Worm (Caenorhabditis elegans) whole organism, L2 larva: ENCODE data around the gene C33F10.8.

Experiments
- C34F6.9 ChIP-seq: fragments of 150-350 bp; optimal IDR thresholded peaks from 2 replicates; lab custom pipeline; 2014; ENCODE audit warnings: missing biosample characterization, missing genetic modification characterization
- Y55F3AM.14 ChIP-seq: fragments of 200-800 bp; sonication (Bioruptor generic); optimal IDR thresholded peaks from 2 replicates; lab custom pipeline; 2018; ENCODE audit warnings: mild to moderate bottlenecking, missing genetic modification characterization, missing compliant biosample characterization
- ZK546.5 ChIP-seq: sonication (generic microtip); optimal IDR thresholded peaks from 2 replicates; lab custom pipeline; 2017; ENCODE audit warnings: missing biosample characterization, missing genetic modification characterization
- alr-1 ChIP-seq: fragments of 150-350 bp; optimal IDR thresholded peaks from 2 replicates; lab custom pipeline; 2014; ENCODE audit warnings: missing biosample characterization, missing genetic modification characterization
- aly-2 ChIP-seq: fragments of 150-350 bp; optimal IDR thresholded peaks from 2 replicates; lab custom pipeline; 2014; ENCODE audit warnings: missing biosample characterization, missing genetic modification characterization
- blmp-1 ChIP-seq: sonication (generic microtip); optimal IDR thresholded peaks from 2 replicates; lab custom pipeline; 2017; ENCODE audit warnings: missing genetic modification characterization, mild to moderate bottlenecking, missing compliant biosample characterization, antibody characterized with exemption, moderate library complexity; ENCODE audit not compliant: insufficient read depth
- ceh-16 ChIP-seq: fragments of 150-350 bp; optimal IDR thresholded peaks from 2 replicates; lab custom pipeline; 2014; ENCODE audit warnings: missing biosample characterization, missing genetic modification characterization
- ceh-82 ChIP-seq: fragments of 150-350 bp; optimal IDR thresholded peaks from 2 replicates; lab custom pipeline; 2014; ENCODE audit warnings: missing biosample characterization, missing genetic modification characterization
- crh-2 ChIP-seq: sonication (generic microtip); optimal IDR thresholded peaks from 2 replicates; lab custom pipeline; 2017; ENCODE audit warnings: missing biosample characterization, missing genetic modification characterization
- dmd-4 ChIP-seq: sonication (generic microtip); optimal IDR thresholded peaks from 2 replicates; lab custom pipeline; 2017; ENCODE audit warnings: missing biosample characterization, missing genetic modification characterization
- egl-27 ChIP-seq: sonication (generic microtip); optimal IDR thresholded peaks from 3 replicates; lab custom pipeline; 2017; ENCODE audit warnings: missing biosample characterization, missing genetic modification reagents, missing genetic modification characterization
- fos-1 ChIP-seq: fragments of 150-350 bp; optimal IDR thresholded peaks from 2 replicates; lab custom pipeline; 2014; ENCODE audit warnings: missing biosample characterization, missing genetic modification characterization
- gmeb-1 ChIP-seq: fragments of 150-350 bp; optimal IDR thresholded peaks from 2 replicates; lab custom pipeline; 2014; ENCODE audit warnings: missing biosample characterization, missing genetic modification characterization
- lin-11 ChIP-seq: fragments of 150-350 bp; sonication (generic microtip); optimal IDR thresholded peaks from 2 replicates; lab custom pipeline; 2014; ENCODE audit warnings: missing biosample characterization, missing genetic modification characterization, inconsistent platforms, mixed read lengths
- lin-39 ChIP-seq: fragments of 150-350 bp; optimal IDR thresholded peaks from 2 replicates; lab custom pipeline; 2014; ENCODE audit warnings: missing biosample characterization, missing genetic modification reagents, missing genetic modification characterization
- mbf-1 ChIP-seq: sonication (generic microtip); optimal IDR thresholded peaks from 2 replicates; lab custom pipeline; 2017; ENCODE audit warnings: missing biosample characterization, missing genetic modification characterization
- nhr-10 ChIP-seq: sonication (generic microtip); optimal IDR thresholded peaks from 2 replicates; lab custom pipeline; 2017; ENCODE audit warnings: missing biosample characterization, missing genetic modification characterization
- nhr-11 ChIP-seq: fragments of 150-350 bp; optimal IDR thresholded peaks from 2 replicates; lab custom pipeline; 2014; ENCODE audit warnings: missing biosample characterization, missing genetic modification characterization
- nhr-12 ChIP-seq: fragments of 150-350 bp; optimal IDR thresholded peaks from 2 replicates; lab custom pipeline; 2014; ENCODE audit warnings: missing biosample characterization, missing genetic modification characterization
- nhr-129 ChIP-seq: fragments of 150-350 bp; optimal IDR thresholded peaks from 2 replicates; lab custom pipeline; 2014; ENCODE audit warnings: missing biosample characterization, missing genetic modification characterization
- nhr-21 ChIP-seq: fragments of 150-350 bp; optimal IDR thresholded peaks from 2 replicates; lab custom pipeline; 2014; ENCODE audit warnings: missing biosample characterization, missing genetic modification characterization
- nhr-237 ChIP-seq: fragments of 150-350 bp; optimal IDR thresholded peaks from 2 replicates; lab custom pipeline; 2014; ENCODE audit warnings: missing biosample characterization, missing genetic modification characterization
- nhr-25 ChIP-seq: fragments of 150-350 bp; sonication (generic microtip); optimal IDR thresholded peaks from 3 replicates; lab custom pipeline; 2014; ENCODE audit warnings: missing biosample characterization, missing genetic modification characterization
- nhr-6 ChIP-seq: fragments of 150-350 bp; optimal IDR thresholded peaks from 2 replicates; lab custom pipeline; 2014; ENCODE audit warnings: missing biosample characterization, missing genetic modification characterization
- nhr-77 ChIP-seq: fragments of 150-350 bp; optimal IDR thresholded peaks from 2 replicates; lab custom pipeline; 2014; ENCODE audit warnings: missing biosample characterization, missing genetic modification characterization
- peb-1 ChIP-seq: fragments of 150-350 bp; optimal IDR thresholded peaks from 2 replicates; lab custom pipeline; 2014; ENCODE audit warnings: missing biosample characterization, missing genetic modification characterization
- sem-4 ChIP-seq: fragments of 150-350 bp; optimal IDR thresholded peaks from 2 replicates; lab custom pipeline; 2014; ENCODE audit warnings: missing biosample characterization, missing genetic modification reagents, missing genetic modification characterization
- sma-9 ChIP-seq, 2 experiments: fragments of 150-350 bp in 1 of 2; sonication (generic microtip) in 1 of 2; optimal IDR thresholded peaks; 2 replicates each; lab custom pipeline; 2014 to 2016; ENCODE audit warnings: missing genetic modification characterization in 2 of 2, mild to moderate bottlenecking in 1 of 2, missing biosample characterization in 1 of 2, missing compliant biosample characterization in 1 of 2, missing genetic modification reagents in 1 of 2, moderate library complexity in 1 of 2
- snpc-4 ChIP-seq: fragments of 150-350 bp; optimal IDR thresholded peaks from 2 replicates; lab custom pipeline; 2014; ENCODE audit warnings: missing biosample characterization, missing genetic modification characterization
- unc-39 ChIP-seq: fragments of 150-350 bp; optimal IDR thresholded peaks from 2 replicates; lab custom pipeline; 2014; ENCODE audit warnings: missing biosample characterization, missing genetic modification characterization
- unc-55 ChIP-seq: fragments of 150-350 bp; sonication (generic microtip); optimal IDR thresholded peaks from 3 replicates; lab custom pipeline; 2014; ENCODE audit warnings: missing biosample characterization, missing genetic modification reagents, missing genetic modification characterization
- unc-62 ChIP-seq: fragments of 150-350 bp; optimal IDR thresholded peaks from 2 replicates; lab custom pipeline; 2014; ENCODE audit warnings: missing biosample characterization, missing genetic modification reagents, missing genetic modification characterization
- zag-1 ChIP-seq: fragments of 150-350 bp; optimal IDR thresholded peaks from 2 replicates; lab custom pipeline; 2014; ENCODE audit warnings: missing biosample characterization, missing genetic modification characterization
- ztf-1 ChIP-seq: fragments of 200-800 bp; sonication (Bioruptor generic); conservative IDR thresholded peaks from 2 replicates; pipeline ENCODE4 v1.3.6; 2022; ENCODE audit warnings: missing genetic modification characterization, missing compliant biosample characterization
- ztf-4 ChIP-seq: fragments of 150-350 bp; optimal IDR thresholded peaks from 2 replicates; lab custom pipeline; 2014; ENCODE audit warnings: missing biosample characterization, missing genetic modification characterization

The C33F10.8 gene

DNA sequence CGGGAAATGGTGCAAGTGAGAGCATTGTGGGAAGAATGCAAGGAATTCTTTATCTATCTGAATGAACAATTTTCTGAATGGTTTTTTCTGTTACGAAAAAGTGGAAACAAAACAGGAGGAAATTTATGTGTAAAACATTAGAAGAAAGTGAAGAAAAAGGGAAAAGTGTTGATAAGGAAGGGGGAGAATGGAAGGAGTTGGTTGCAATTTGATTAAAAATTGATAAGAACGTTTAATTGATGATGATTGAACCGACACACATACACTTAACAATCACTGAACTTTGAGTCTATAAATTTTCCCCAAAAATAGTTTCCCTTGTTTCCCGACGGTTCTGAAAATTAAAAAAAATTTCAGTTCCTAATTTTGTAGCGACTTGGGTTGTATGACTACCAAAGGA is 22.1 kb downstream of the C33F10.8 start:
- no peak for TF ChIP-seq C34F6.9
- TF ChIP-seq nhr-12 (tag; lab: Kevin White, UChicago) = no peak
- TF ChIP-seq fos-1 (tag; lab: Kevin White, UChicago) = peak; percentile 83
- TF ChIP-seq crh-2 (tag; lab: Kevin White, UChicago) = peak; percentile 24
- TF ChIP-seq lin-11 (tag; lab: Kevin White, UChicago) = no peak
- TF ChIP-seq sma-9 (GFP tag; optimal IDR thresholded peaks at IDR 0.05; lab: Kevin White, UChicago) = no peak
- no peak for TF ChIP-seq sma-9 (tag; optimal IDR thresholded peaks at IDR 0.05; lab: Kevin White, UChicago)
- no peak for TF ChIP-seq nhr-6
- no peak for TF ChIP-seq gmeb-1 (tag; lab: Kevin White, UChicago)
- no peak for TF ChIP-seq nhr-77 (tag; lab: Kevin White, UChicago)
- peak; percentile 77 for TF ChIP-seq blmp-1 (tag; lab: Kevin White, UChicago)
- no peak for TF ChIP-seq nhr-129
- TF ChIP-seq nhr-11 = no peak

DNA sequence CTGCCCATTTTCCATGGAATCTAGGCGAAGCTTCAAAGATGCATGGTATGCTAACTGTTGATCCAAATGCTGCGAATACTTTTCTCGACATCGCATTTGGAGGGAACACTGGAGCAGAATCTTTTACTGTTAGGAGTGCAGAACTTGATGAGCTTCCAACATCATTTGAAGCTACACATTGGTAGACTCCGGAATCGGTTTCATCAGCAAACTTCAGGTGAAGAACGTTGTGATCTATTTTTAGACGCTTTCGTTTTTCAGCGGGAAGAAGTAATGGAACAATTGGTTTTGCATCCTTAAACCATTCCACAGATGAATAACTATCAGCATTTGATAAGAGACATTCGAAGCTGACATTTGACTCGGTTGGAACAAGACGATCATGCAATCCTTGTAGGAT is 24.5 kb downstream of the C33F10.8 start:
- TF ChIP-seq aly-2 (tag; lab: Kevin White, UChicago) (no peak), fos-1 (tag; lab: Kevin White, UChicago) (no peak), nhr-6 (no peak), nhr-25 (tag; lab: Kevin White, UChicago) (no peak), egl-27 (tag; lab: Kevin White, UChicago) (no peak), zag-1 (no peak), mbf-1 (tag; lab: Kevin White, UChicago) (no peak), lin-39 (tag; lab: Kevin White, UChicago) (no peak), lin-11 (tag; lab: Kevin White, UChicago) (no peak), nhr-77 (tag; lab: Kevin White, UChicago) (no peak), ztf-1 (GFP tag; lab: Robert Waterston, UW) (no peak), ztf-4 (no peak), gmeb-1 (tag; lab: Kevin White, UChicago) (no peak), sma-9 (GFP tag; optimal IDR thresholded peaks at IDR 0.05; lab: Kevin White, UChicago) (no peak), sma-9 (tag; optimal IDR thresholded peaks at IDR 0.05; lab: Kevin White, UChicago) (no peak), unc-39 (no peak), ZK546.5 (tag; lab: Kevin White, UChicago) (no peak), peb-1 (tag; lab: Kevin White, UChicago) (no peak), nhr-237 (tag; lab: Kevin White, UChicago) (no peak), C34F6.9 (no peak), nhr-10 (tag; lab: Kevin White, UChicago) (no peak)
- TF ChIP-seq, all 48 proteins: peak for 0

DNA sequence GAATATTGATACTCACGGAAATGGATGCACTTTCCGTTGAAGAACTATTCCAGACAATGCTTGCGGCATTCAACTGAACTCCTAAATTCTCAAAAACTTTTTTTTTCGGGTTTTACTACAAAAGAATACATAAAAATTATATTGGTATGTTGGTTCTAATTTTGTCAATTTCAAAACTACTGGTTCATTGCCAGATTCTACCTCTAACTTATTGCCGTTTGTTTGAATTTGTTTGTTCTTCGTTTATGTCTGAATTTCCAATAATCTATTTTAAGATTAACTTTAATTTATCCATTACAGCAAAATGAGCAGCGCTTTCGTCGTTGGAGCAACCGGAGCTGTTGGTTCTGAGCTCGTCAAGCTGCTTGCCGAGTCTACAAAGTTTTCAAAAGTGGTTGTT is 28.0 kb downstream of the C33F10.8 start, which contains the start of gene C33F10.14:
TSS of gene C33F10.14 (plus strand) at position 301 of the 400 bp plus-strand sequence.
- TF ChIP-seq sem-4 (tag; lab: Kevin White, UChicago) = no peak
- TF ChIP-seq aly-2 (tag; lab: Kevin White, UChicago) = no peak
- no peak for TF ChIP-seq zag-1
- TF ChIP-seq dmd-4 (tag; lab: Kevin White, UChicago) = no peak
- TF ChIP-seq unc-55 (GFP tag; lab: Kevin White, UChicago) = no peak
- TF ChIP-seq ceh-16 (tag; lab: Kevin White, UChicago) = no peak
- TF ChIP-seq C34F6.9 = no peak

DNA sequence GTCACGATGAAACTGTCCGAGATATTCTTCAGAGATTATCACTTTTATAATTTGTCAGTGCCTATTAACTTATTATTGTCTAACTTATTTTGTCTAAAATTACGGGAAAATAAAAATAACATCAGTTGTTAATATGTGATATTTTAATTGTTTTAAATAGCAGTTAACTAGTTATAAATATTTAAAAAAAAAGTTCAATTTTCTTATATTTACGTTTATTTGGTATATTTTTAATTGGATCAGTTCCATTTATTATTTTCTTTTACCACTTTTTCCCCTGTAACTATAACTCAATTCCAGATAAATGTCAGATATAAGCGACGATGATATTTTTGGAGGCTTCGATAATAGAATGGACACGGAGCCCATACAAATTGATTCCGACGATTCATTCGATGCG is 29.6 kb downstream of the C33F10.8 start, which contains the start of gene C33F10.4:
TSS of gene C33F10.4 (plus strand) at position 301 of the 400 bp plus-strand sequence.
- TF ChIP-seq snpc-4 (tag; lab: Kevin White, UChicago) (no peak), mbf-1 (tag; lab: Kevin White, UChicago) (no peak), nhr-21 (no peak), zag-1 (no peak), alr-1 (no peak), sma-9 (GFP tag; optimal IDR thresholded peaks at IDR 0.05; lab: Kevin White, UChicago) (no peak), sma-9 (tag; optimal IDR thresholded peaks at IDR 0.05; lab: Kevin White, UChicago) (no peak), unc-62 (GFP tag; lab: Kevin White, UChicago) (no peak), ceh-82 (tag; lab: Kevin White, UChicago) (no peak), lin-39 (tag; lab: Kevin White, UChicago) (no peak), unc-55 (GFP tag; lab: Kevin White, UChicago) (no peak), nhr-12 (tag; lab: Kevin White, UChicago) (no peak), nhr-25 (tag; lab: Kevin White, UChicago) (no peak), peb-1 (tag; lab: Kevin White, UChicago) (no peak), ztf-1 (GFP tag; lab: Robert Waterston, UW) (no peak), nhr-6 (no peak), egl-27 (tag; lab: Kevin White, UChicago) (no peak), blmp-1 (tag; lab: Kevin White, UChicago) (no peak), Y55F3AM.14 (no peak), ceh-16 (tag; lab: Kevin White, UChicago) (no peak), crh-2 (tag; lab: Kevin White, UChicago) (no peak)
